Fruit fly (Drosophila melanogaster) whole organism, embryonic: ENCODE data around the gene Csk.
A peak's percentile ranks its signal among the peaks of the same experiment; 100 is the strongest.

ENCODE experiments used
- Blimp-1 ChIP-seq: fragments of 200-800 bp; sonication (Bioruptor generic); optimal IDR thresholded peaks from 3 replicates; lab custom pipeline; 2018; ENCODE audit warnings: missing biosample characterization, missing genetic modification characterization, mild to moderate bottlenecking, moderate library complexity, missing genetic modification reagents
- C15 ChIP-seq: fragments of 200-800 bp; sonication (Bioruptor generic); IDR thresholded peaks from 3 replicates; pipeline ENCODE4 v1.3.6; 2022; ENCODE audit warnings: missing biosample characterization, missing genetic modification characterization
- CG10543 ChIP-seq: fragments of 200-800 bp; sonication (Bioruptor generic); optimal IDR thresholded peaks from 3 replicates; lab custom pipeline; 2017; ENCODE audit warnings: missing biosample characterization, mild to moderate bottlenecking, missing genetic modification characterization, moderate library complexity
- CG11398 ChIP-seq: fragments of 200-800 bp; sonication (Bioruptor generic); optimal IDR thresholded peaks from 2 replicates; lab custom pipeline; 2016; ENCODE audit warnings: missing biosample characterization, missing genetic modification characterization
- CG15269 ChIP-seq: fragments of 200-800 bp; sonication (Bioruptor generic); optimal IDR thresholded peaks from 2 replicates; lab custom pipeline; 2018; ENCODE audit warnings: missing biosample characterization, mild to moderate bottlenecking, missing genetic modification characterization, moderate library complexity
- CG17359 ChIP-seq: fragments of 200-800 bp; sonication (Bioruptor generic); optimal IDR thresholded peaks from 3 replicates; lab custom pipeline; 2018; ENCODE audit warnings: missing biosample characterization, mild to moderate bottlenecking, missing genetic modification characterization, moderate library complexity
- CG17361 ChIP-seq: fragments of 200-800 bp; sonication (Bioruptor generic); IDR thresholded peaks from 3 replicates; pipeline ENCODE4 v1.3.6; 2022; ENCODE audit warnings: missing biosample characterization, missing genetic modification characterization
- CG2678 ChIP-seq: fragments of 200-800 bp; sonication (Bioruptor generic); optimal IDR thresholded peaks from 3 replicates; lab custom pipeline; 2019; ENCODE audit warnings: missing biosample characterization, mild to moderate bottlenecking, missing genetic modification characterization, moderate library complexity
- CG2712 ChIP-seq: fragments of 200-800 bp; optimal IDR thresholded peaks from 3 replicates; lab custom pipeline; 2019; ENCODE audit warnings: missing biosample characterization, mild to moderate bottlenecking, missing genetic modification characterization, moderate library complexity
- CG2875 ChIP-seq: fragments of 200-800 bp; sonication (Bioruptor generic); optimal IDR thresholded peaks from 2 replicates; lab custom pipeline; 2017; ENCODE audit warnings: missing biosample characterization, mild to moderate bottlenecking, missing genetic modification characterization, missing genetic modification reagents
- CG3281 ChIP-seq: fragments of 200-800 bp; sonication (Bioruptor generic); optimal IDR thresholded peaks from 3 replicates; lab custom pipeline; 2017; ENCODE audit warnings: missing biosample characterization, mild to moderate bottlenecking, missing genetic modification characterization
- CG3995 ChIP-seq: fragments of 200-800 bp; sonication (Bioruptor generic); optimal IDR thresholded peaks from 3 replicates; lab custom pipeline; 2016; ENCODE audit warnings: missing biosample characterization, missing genetic modification characterization
- CG6813 ChIP-seq: fragments of 200-800 bp; sonication (Bioruptor generic); optimal IDR thresholded peaks from 2 replicates; lab custom pipeline; 2017; ENCODE audit warnings: missing biosample characterization, missing genetic modification characterization, mild to moderate bottlenecking, moderate library complexity, missing genetic modification reagents
- CG8290 ChIP-seq, 3 experiments: fragments of 200-800 bp; sonication (Bioruptor generic); optimal IDR thresholded peaks; 2 replicates each; lab custom pipeline; 2016 to 2019; ENCODE audit warnings: missing biosample characterization in 3 of 3, missing genetic modification characterization in 3 of 3, mild to moderate bottlenecking in 2 of 3, moderate library complexity in 1 of 3
- CTCF ChIP-seq: fragments of 200-800 bp; sonication (Bioruptor generic); optimal IDR thresholded peaks from 2 replicates; lab custom pipeline; 2017; ENCODE audit warnings: missing biosample characterization, mild to moderate bottlenecking, missing genetic modification characterization, moderate library complexity
- E2f1 ChIP-seq: fragments of 200-800 bp; sonication (Bioruptor generic); IDR thresholded peaks from 2 replicates; pipeline ENCODE4 v1.3.6; 2022; ENCODE audit warnings: missing biosample characterization, missing genetic modification characterization
- Elba2 ChIP-seq: fragments of 200-800 bp; sonication (Bioruptor generic); optimal IDR thresholded peaks from 3 replicates; lab custom pipeline; 2016; ENCODE audit warnings: missing biosample characterization, missing genetic modification characterization
- Fer1 ChIP-seq: fragments of 200-800 bp; sonication (Bioruptor generic); optimal IDR thresholded peaks from 2 replicates; lab custom pipeline; 2017; ENCODE audit warnings: missing biosample characterization, mild to moderate bottlenecking, missing genetic modification characterization
- GATAe ChIP-seq: fragments of 200-800 bp; sonication (Bioruptor generic); conservative IDR thresholded peaks from 2 replicates; pipeline ENCODE4 v1.3.6; 2022; ENCODE audit warnings: missing biosample characterization, missing genetic modification characterization
- HLH54F ChIP-seq: fragments of 200-800 bp; sonication (Bioruptor generic); optimal IDR thresholded peaks from 3 replicates; lab custom pipeline; 2016; ENCODE audit warnings: missing biosample characterization, missing genetic modification characterization
- Lhr ChIP-seq: fragments of 200-800 bp; sonication (Bioruptor generic); optimal IDR thresholded peaks from 3 replicates; lab custom pipeline; 2017; ENCODE audit warnings: mild to moderate bottlenecking, missing biosample characterization, missing genetic modification reagents, missing genetic modification characterization
- Med ChIP-seq: fragments of 200-800 bp; sonication (Bioruptor generic); peaks from one replicate; lab custom pipeline; 2016; ENCODE audit warnings: missing biosample characterization, missing genetic modification characterization, mild to moderate bottlenecking, inconsistent platforms, moderate library complexity
- NFAT ChIP-seq: fragments of 200-800 bp; sonication (Bioruptor generic); IDR thresholded peaks from 2 replicates; pipeline ENCODE4 v1.3.6; 2022; ENCODE audit warnings: missing biosample characterization, missing genetic modification characterization
- YL-1 ChIP-seq: fragments of 200-800 bp; sonication (Bioruptor generic); optimal IDR thresholded peaks from 3 replicates; lab custom pipeline; 2017; ENCODE audit warnings: missing biosample characterization, mild to moderate bottlenecking, missing genetic modification characterization
- abd-A ChIP-seq: fragments of 200-800 bp; sonication (Bioruptor generic); optimal IDR thresholded peaks from 3 replicates; lab custom pipeline; 2019; ENCODE audit warnings: missing biosample characterization, mild to moderate bottlenecking, missing genetic modification characterization, moderate library complexity
- ap ChIP-seq: fragments of 200-800 bp; sonication (Bioruptor generic); IDR thresholded peaks from 2 replicates; pipeline ENCODE4 v1.3.6; 2022; ENCODE audit warnings: missing biosample characterization, missing genetic modification characterization
- bowl ChIP-seq: fragments of 200-800 bp; sonication (Bioruptor generic); IDR thresholded peaks from 2 replicates; pipeline ENCODE4 v1.3.6; 2022; ENCODE audit warnings: missing biosample characterization, missing genetic modification characterization
- caup ChIP-seq: fragments of 200-800 bp; sonication (Bioruptor generic); optimal IDR thresholded peaks from 3 replicates; lab custom pipeline; 2017; ENCODE audit warnings: missing biosample characterization, mild to moderate bottlenecking, missing genetic modification characterization, moderate library complexity; ENCODE audit not compliant: severe bottlenecking
- ci ChIP-seq: fragments of 200-800 bp; sonication (Bioruptor generic); IDR thresholded peaks from 3 replicates; pipeline ENCODE4 v1.3.6; 2022; ENCODE audit warnings: missing biosample characterization, missing genetic modification characterization
- crol ChIP-seq: fragments of 200-800 bp; sonication (Bioruptor generic); IDR thresholded peaks from 2 replicates; pipeline ENCODE4 v1.3.6; 2022; ENCODE audit warnings: missing biosample characterization, missing genetic modification characterization
- disco-r ChIP-seq: fragments of 200-800 bp; sonication (Bioruptor generic); optimal IDR thresholded peaks from 2 replicates; lab custom pipeline; 2016; ENCODE audit warnings: missing biosample characterization, missing genetic modification characterization
- exex ChIP-seq: fragments of 200-800 bp; sonication (Bioruptor generic); optimal IDR thresholded peaks from 4 replicates; lab custom pipeline; 2018; ENCODE audit warnings: missing biosample characterization, mild to moderate bottlenecking, missing genetic modification characterization, moderate library complexity
- eyg ChIP-seq: fragments of 200-800 bp; sonication (Bioruptor generic); optimal IDR thresholded peaks from 3 replicates; lab custom pipeline; 2016; ENCODE audit warnings: missing biosample characterization, missing genetic modification characterization
- grn ChIP-seq: fragments of 200-800 bp; sonication (Bioruptor generic); optimal IDR thresholded peaks from 3 replicates; lab custom pipeline; 2017; ENCODE audit warnings: missing biosample characterization, missing genetic modification characterization
- klu ChIP-seq: fragments of 200-800 bp; sonication (Bioruptor generic); IDR thresholded peaks from 2 replicates; pipeline ENCODE4 v1.3.6; 2022; ENCODE audit warnings: missing biosample characterization, missing genetic modification characterization
- lbe ChIP-seq: fragments of 200-800 bp; sonication (Bioruptor generic); optimal IDR thresholded peaks from 2 replicates; lab custom pipeline; 2016; ENCODE audit warnings: missing biosample characterization, mild to moderate bottlenecking, missing genetic modification characterization
- lov ChIP-seq, 2 experiments: fragments of 200-800 bp in 1 of 2; fragments of >200 bp in 1 of 2; sonication (Bioruptor generic) in 1 of 2; IDR thresholded peaks in 1 of 2; optimal IDR thresholded peaks in 1 of 2; 2 replicates in 1 of 2; 3 replicates in 1 of 2; pipeline versions ENCODE4 v1.3.6 to Lab custom; 2017 to 2022; ENCODE audit warnings: missing biosample characterization in 1 of 2, missing genetic modification characterization in 1 of 2
- pan ChIP-seq, 4 experiments: fragments of >200 bp in 3 of 4; fragments of 200-800 bp in 1 of 4; sonication (Bioruptor generic) in 1 of 4; optimal IDR thresholded peaks in 3 of 4; IDR thresholded peaks in 1 of 4; 2 replicates each; pipeline versions ENCODE4 v1.3.6 to Lab custom; 2017 to 2022; ENCODE audit warnings: missing biosample characterization in 2 of 4, missing genetic modification characterization in 2 of 4, mixed read lengths in 1 of 4
- pho ChIP-seq: fragments of 200-800 bp; sonication (Bioruptor generic); optimal IDR thresholded peaks from 2 replicates; lab custom pipeline; 2016; ENCODE audit warnings: missing biosample characterization, missing genetic modification characterization
- sens-2 ChIP-seq: fragments of 200-800 bp; sonication (Bioruptor generic); IDR thresholded peaks from 2 replicates; pipeline ENCODE4 v1.3.6; 2022; ENCODE audit warnings: missing biosample characterization, missing genetic modification characterization
- shn ChIP-seq: fragments of 200-800 bp; sonication (Bioruptor generic); optimal IDR thresholded peaks from 3 replicates; lab custom pipeline; 2016; ENCODE audit warnings: missing biosample characterization, missing genetic modification characterization
- sqz ChIP-seq: fragments of 200-800 bp; sonication (Bioruptor generic); optimal IDR thresholded peaks from 3 replicates; lab custom pipeline; 2018; ENCODE audit warnings: missing biosample characterization, mild to moderate bottlenecking, missing genetic modification characterization
- stwl ChIP-seq: fragments of 200-800 bp; sonication (Bioruptor generic); optimal IDR thresholded peaks from 3 replicates; lab custom pipeline; 2018; ENCODE audit warnings: missing biosample characterization, mild to moderate bottlenecking, missing genetic modification characterization, moderate library complexity
- sug ChIP-seq: fragments of 200-800 bp; optimal IDR thresholded peaks from 2 replicates; lab custom pipeline; 2019; ENCODE audit warnings: missing biosample characterization, mild to moderate bottlenecking, missing genetic modification characterization, moderate library complexity
- tio ChIP-seq: fragments of 200-800 bp; sonication (Bioruptor generic); optimal IDR thresholded peaks from 2 replicates; lab custom pipeline; 2017; ENCODE audit warnings: missing biosample characterization, missing genetic modification characterization, inconsistent platforms
- unpg ChIP-seq: fragments of 200-800 bp; sonication (Bioruptor generic); optimal IDR thresholded peaks from 3 replicates; lab custom pipeline; 2018; ENCODE audit warnings: missing biosample characterization, mild to moderate bottlenecking, missing genetic modification characterization, moderate library complexity
- vfl ChIP-seq: fragments of 200-800 bp; sonication (Bioruptor generic); optimal IDR thresholded peaks from 2 replicates; lab custom pipeline; 2016; ENCODE audit warnings: missing biosample characterization, missing genetic modification characterization
- wdn ChIP-seq: fragments of 200-800 bp; sonication (Bioruptor generic); IDR thresholded peaks from 2 replicates; pipeline ENCODE4 v1.3.6; 2022; ENCODE audit warnings: missing biosample characterization, missing genetic modification characterization

Csk gene

DNA sequence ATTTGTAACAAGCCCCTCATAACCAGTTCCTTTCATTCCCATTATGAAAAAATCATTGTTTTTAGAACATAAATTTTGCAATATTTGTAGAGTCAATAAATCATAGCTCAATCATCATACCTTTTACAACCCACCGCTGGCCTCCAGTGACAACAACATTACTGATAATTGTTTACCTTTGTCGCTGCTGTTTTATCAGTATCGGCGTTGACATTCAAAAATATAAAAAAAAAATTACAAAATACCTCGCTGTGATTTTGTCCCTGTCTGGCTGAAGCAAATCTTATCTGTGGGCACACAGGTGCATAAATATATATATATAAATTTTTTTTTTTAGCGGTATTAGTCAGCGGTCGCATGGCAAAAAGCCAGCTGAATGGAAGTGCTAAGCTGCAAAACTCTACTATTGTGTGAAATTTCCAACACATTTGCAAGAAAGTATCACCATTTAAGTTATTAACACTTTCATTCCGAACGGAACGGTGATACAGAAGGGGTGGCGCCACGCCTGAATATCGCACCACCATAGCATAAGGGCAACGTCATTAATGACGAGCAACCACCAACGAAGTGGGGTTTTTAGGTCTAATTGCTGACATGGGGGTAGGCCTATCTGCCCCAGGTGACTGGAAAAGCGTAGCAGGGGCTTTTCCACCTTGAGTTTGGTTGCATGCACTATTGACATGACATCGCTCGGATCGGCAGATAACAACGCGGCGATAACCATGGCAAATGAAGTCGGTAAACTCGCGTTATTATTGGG is 15.6 kb upstream of the Csk start (continued):
- TF ChIP-seq CG17359 (tag; lab: Kevin White, UChicago) = peak; percentile 34
- no peak for TF ChIP-seq YL-1 (GFP tag; lab: Kevin White, UChicago)
- peak; percentile 36 for TF ChIP-seq caup (GFP tag; lab: Kevin White, UChicago)
- peak; percentile 4 for TF ChIP-seq unpg (GFP tag; lab: Kevin White, UChicago)
- no peak for TF ChIP-seq CG2875 (GFP tag; lab: Kevin White, UChicago)
- peak; percentile 42 for TF ChIP-seq CG2678
- TF ChIP-seq CG11398 (GFP tag; lab: Kevin White, UChicago) = no peak
- TF ChIP-seq sens-2 (GFP tag; lab: Robert Waterston, UW) = 0 out of 2 replicates have a peak, but pooled peaks have one; percentile 21
- TF ChIP-seq klu (GFP tag; lab: Robert Waterston, UW) = no peak
- no peak for TF ChIP-seq crol (GFP tag; lab: Robert Waterston, UW)
- peak; percentile 27 for TF ChIP-seq CG15269
- TF ChIP-seq NFAT (GFP tag; lab: Robert Waterston, UW) = no peak
- peak; percentile 39 for TF ChIP-seq Fer1 (GFP tag; lab: Kevin White, UChicago)
- TF ChIP-seq Blimp-1 = no peak
- TF ChIP-seq grn (GFP tag; lab: Kevin White, UChicago) = peak; percentile 35
- TF ChIP-seq CG6813 (GFP tag; lab: Kevin White, UChicago) = peak; percentile 19
- TF ChIP-seq exex (tag; lab: Kevin White, UChicago) = peak; percentile 95
- TF ChIP-seq CG10543 (GFP tag; lab: Kevin White, UChicago) = peak; percentile 25
- no peak for TF ChIP-seq vfl
- peak; percentile 78 for TF ChIP-seq GATAe (GFP tag; lab: Robert Waterston, UW)
- TF ChIP-seq sug (tag; lab: Kevin White, UChicago) = peak; percentile 91
- TF ChIP-seq lbe (GFP tag; lab: Kevin White, UChicago) = peak; percentile 45
- TF ChIP-seq CG3281 (GFP tag; lab: Kevin White, UChicago) = peak; percentile 18
- TF ChIP-seq CG8290 (GFP tag; optimal IDR thresholded peaks at IDR 0.05; lab: Kevin White, UChicago) = no peak
- TF ChIP-seq CG8290 (tag; optimal IDR thresholded peaks at IDR 0.05; lab: Kevin White, UChicago) = peak in 1 of 2 experiments; percentile 6

DNA sequence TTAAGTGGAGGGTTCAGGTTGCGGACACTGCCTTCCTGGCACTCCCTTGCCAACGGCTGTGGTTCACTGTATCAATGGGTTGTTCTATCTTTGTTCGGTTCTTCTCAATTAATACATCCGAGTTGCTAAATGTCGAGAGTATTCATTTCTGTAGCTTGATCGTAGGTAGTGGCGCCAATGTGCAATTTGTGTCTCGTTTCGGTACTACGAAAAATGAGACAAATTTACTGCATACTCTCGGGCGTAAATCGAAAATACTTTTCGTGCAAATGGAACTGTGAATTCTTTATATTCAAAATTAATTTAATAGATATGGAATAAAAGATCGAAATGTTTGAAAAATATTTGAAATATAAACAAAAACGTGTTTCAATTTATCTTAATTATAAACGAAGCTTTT is 15.0 kb upstream of the Csk start:
- TF ChIP-seq HLH54F (GFP tag; lab: Kevin White, UChicago) (no peak), ap (GFP tag; lab: Robert Waterston, UW) (no peak), stwl (tag; lab: Kevin White, UChicago) (peak; percentile 35), CG3995 (GFP tag; lab: Kevin White, UChicago) (peak; percentile 17), pan (optimal IDR thresholded peaks at IDR 0.05; lab: Kevin White, UChicago) (no peak), pan (GFP tag; optimal IDR thresholded peaks at IDR 0.05 in 1 of 2, IDR thresholded peaks at IDR 0.05 in 1 of 2) (peak in 1 of 2 experiments; percentile 27), bowl (no peak), wdn (GFP tag; lab: Robert Waterston, UW) (no peak), Elba2 (GFP tag; lab: Kevin White, UChicago) (no peak), CG17361 (GFP tag; lab: Robert Waterston, UW) (0 out of 3 replicates have a peak, but pooled peaks have one; percentile 9), abd-A (tag; lab: Kevin White, UChicago) (no peak), Lhr (GFP tag; lab: Kevin White, UChicago) (peak; percentile 26), CG2712 (tag; lab: Kevin White, UChicago) (peak; percentile 13), CG8290 (GFP tag; optimal IDR thresholded peaks at IDR 0.05; lab: Kevin White, UChicago) (no peak), CG8290 (tag; optimal IDR thresholded peaks at IDR 0.05; lab: Kevin White, UChicago) (peak in 1 of 2 experiments; percentile 11), CTCF (GFP tag; lab: Kevin White, UChicago) (peak; percentile 97), E2f1 (GFP tag; lab: Robert Waterston, UW) (no peak), sqz (no peak), C15 (GFP tag; lab: Robert Waterston, UW) (no peak), disco-r (no peak), Med (peak; percentile 72), shn (GFP tag; lab: Kevin White, UChicago) (no peak), pho (GFP tag; lab: Kevin White, UChicago) (no peak), tio (GFP tag; lab: Kevin White, UChicago) (no peak), ci (GFP tag; lab: Robert Waterston, UW) (0 out of 3 replicates have a peak, but pooled peaks have one; percentile 21), eyg (no peak), lov (optimal IDR thresholded peaks at IDR 0.05; lab: Kevin White, UChicago) (no peak), lov (GFP tag; IDR thresholded peaks at IDR 0.05; lab: Robert Waterston, UW) (no peak)
